Worm (Caenorhabditis elegans) whole organism, young adult: Measurements from ENCODE around the gene nsy-7.

ENCODE experiments used
- B0019.2 ChIP-seq: fragments of 200-800 bp; sonication (Bioruptor generic); conservative IDR thresholded peaks from 2 replicates; pipeline ENCODE4 v1.3.6; 2022; ENCODE audit warnings: missing genetic modification reagents, missing genetic modification characterization, missing compliant biosample characterization
- C06A6.2 ChIP-seq: fragments of 200-800 bp; sonication (Bioruptor generic); conservative IDR thresholded peaks from 2 replicates; pipeline ENCODE4 v1.3.6; 2022; ENCODE audit warnings: missing genetic modification characterization, missing compliant biosample characterization
- F10E7.11 ChIP-seq: sonication (generic microtip); optimal IDR thresholded peaks from 2 replicates; lab custom pipeline; 2017; ENCODE audit warnings: mild to moderate bottlenecking, missing genetic modification characterization, moderate library complexity, missing compliant biosample characterization
- F49E8.2 ChIP-seq: sonication (generic microtip); optimal IDR thresholded peaks from 3 replicates; lab custom pipeline; 2017; ENCODE audit warnings: missing genetic modification characterization, mild to moderate bottlenecking, missing compliant biosample characterization, antibody characterized with exemption, moderate library complexity; ENCODE audit not compliant: insufficient read depth
- ZK185.1 ChIP-seq: sonication (generic microtip); optimal IDR thresholded peaks from 2 replicates; lab custom pipeline; 2016; ENCODE audit warnings: mild to moderate bottlenecking, missing genetic modification characterization, missing compliant biosample characterization; ENCODE audit not compliant: poor library complexity, severe bottlenecking
- lsy-27 ChIP-seq: sonication (generic microtip); optimal IDR thresholded peaks from 2 replicates; lab custom pipeline; 2017; ENCODE audit warnings: missing genetic modification characterization, mild to moderate bottlenecking, missing compliant biosample characterization, antibody characterized with exemption, missing genotype, borderline replicate concordance; ENCODE audit not compliant: insufficient read depth
- madf-6 ChIP-seq: fragments of 200-800 bp; sonication (Bioruptor generic); IDR thresholded peaks from 2 replicates; pipeline ENCODE4 v1.3.6; 2022; ENCODE audit warnings: missing genetic modification reagents, missing genetic modification characterization, missing compliant biosample characterization
- nhr-120 ChIP-seq: fragments of 200-800 bp; sonication (Bioruptor generic); IDR thresholded peaks from 2 replicates; pipeline ENCODE4 v1.3.6; 2022; ENCODE audit warnings: missing genetic modification characterization, missing compliant biosample characterization
- pha-4 ChIP-seq: fragments of 150-350 bp; sonication (generic microtip); optimal IDR thresholded peaks from 2 replicates; lab custom pipeline; 2014; ENCODE audit warnings: missing biosample characterization, missing genetic modification reagents, missing genetic modification characterization
- tbp1 ChIP-seq: fragments of 200-800 bp; sonication (Bioruptor generic); optimal IDR thresholded peaks from 2 replicates; lab custom pipeline; 2018; ENCODE audit warnings: mild to moderate bottlenecking, missing genetic modification characterization, missing compliant biosample characterization
- tbx-9 ChIP-seq: sonication (generic microtip); optimal IDR thresholded peaks from 2 replicates; lab custom pipeline; 2016; ENCODE audit warnings: borderline replicate concordance, missing genetic modification characterization, inconsistent platforms, missing compliant biosample characterization

ce11 chrIV:8105083-8105482 lies 18.6 kb upstream of the nsy-7 start:
- TF ChIP-seq B0019.2 (GFP tag; lab: Robert Waterston, UW) (no peak), pha-4 (tag; lab: Kevin White, UChicago) (no peak), ZK185.1 (no peak), tbx-9 (no peak), lsy-27 (no peak), F49E8.2 (tag; lab: Kevin White, UChicago) (no peak), madf-6 (GFP tag; lab: Robert Waterston, UW) (no peak), tbp1 (GFP tag; lab: Kevin White, UChicago) (no peak), nhr-120 (GFP tag; lab: Robert Waterston, UW) (no peak), F10E7.11 (tag; lab: Kevin White, UChicago) (no peak), C06A6.2 (GFP tag; lab: Robert Waterston, UW) (no peak)
